Fruit fly (Drosophila melanogaster) whole organism, embryonic: ENCODE measurements around the gene CG9391.

Experiments
- Atf3 ChIP-seq: fragments of 200-800 bp; sonication (Bioruptor generic); optimal IDR thresholded peaks from 3 replicates; lab custom pipeline; 2016; ENCODE audit warnings: missing biosample characterization, missing genetic modification characterization
- C15 ChIP-seq: fragments of 200-800 bp; sonication (Bioruptor generic); IDR thresholded peaks from 3 replicates; pipeline ENCODE4 v1.3.6; 2022; ENCODE audit warnings: missing biosample characterization, missing genetic modification characterization
- CG10366 ChIP-seq: fragments of 200-800 bp; sonication (Bioruptor generic); IDR thresholded peaks from 2 replicates; pipeline ENCODE4 v1.3.6; 2022; ENCODE audit warnings: missing biosample characterization, missing genetic modification characterization
- CG10959 ChIP-seq: fragments of 200-800 bp; sonication (Bioruptor generic); IDR thresholded peaks from 2 replicates; pipeline ENCODE4 v1.3.6; 2022; ENCODE audit warnings: missing biosample characterization, missing genetic modification characterization
- CG11093 ChIP-seq: fragments of 200-800 bp; sonication (Bioruptor generic); IDR thresholded peaks from 3 replicates; pipeline ENCODE4 v1.3.6; 2022; ENCODE audit warnings: missing biosample characterization, missing genetic modification characterization
- CG12071 ChIP-seq: fragments of 200-800 bp; sonication (Bioruptor generic); optimal IDR thresholded peaks from 3 replicates; lab custom pipeline; 2018; ENCODE audit warnings: missing biosample characterization, mild to moderate bottlenecking, missing genetic modification characterization
- CG13287 ChIP-seq: fragments of 200-800 bp; sonication (Bioruptor generic); IDR thresholded peaks from 2 replicates; pipeline ENCODE4 v1.3.6; 2022; ENCODE audit warnings: missing biosample characterization, missing genetic modification characterization; ENCODE audit not compliant: partially characterized antibody
- CG13775 ChIP-seq: fragments of 200-800 bp; sonication (Bioruptor generic); optimal IDR thresholded peaks from 3 replicates; lab custom pipeline; 2017; ENCODE audit warnings: missing biosample characterization, mild to moderate bottlenecking, missing genetic modification characterization
- CG17385 ChIP-seq: fragments of 200-800 bp; sonication (Bioruptor generic); optimal IDR thresholded peaks from 3 replicates; lab custom pipeline; 2018; ENCODE audit warnings: missing biosample characterization, mild to moderate bottlenecking, missing genetic modification characterization
- CG1832 ChIP-seq: fragments of 200-800 bp; sonication (Bioruptor generic); optimal IDR thresholded peaks from 2 replicates; lab custom pipeline; 2017; ENCODE audit warnings: missing biosample characterization, mild to moderate bottlenecking, missing genetic modification characterization, inconsistent platforms
- CG2129 ChIP-seq: fragments of 200-800 bp; sonication (Bioruptor generic); IDR thresholded peaks from 2 replicates; pipeline ENCODE4 v1.3.6; 2022; ENCODE audit warnings: missing biosample characterization, missing genetic modification characterization; ENCODE audit not compliant: partially characterized antibody
- CG2199 ChIP-seq: fragments of 200-800 bp; sonication (Bioruptor generic); IDR thresholded peaks from 3 replicates; pipeline ENCODE4 v1.3.6; 2022; ENCODE audit warnings: missing biosample characterization, missing genetic modification characterization
- CG2875 ChIP-seq: fragments of 200-800 bp; sonication (Bioruptor generic); optimal IDR thresholded peaks from 2 replicates; lab custom pipeline; 2017; ENCODE audit warnings: missing biosample characterization, mild to moderate bottlenecking, missing genetic modification characterization, missing genetic modification reagents
- CG31224 ChIP-seq: fragments of 200-800 bp; sonication (Bioruptor generic); IDR thresholded peaks from 2 replicates; pipeline ENCODE4 v1.3.6; 2022; ENCODE audit warnings: missing biosample characterization, missing genetic modification characterization
- CG31441 ChIP-seq: fragments of 200-800 bp; sonication (Bioruptor generic); IDR thresholded peaks from 2 replicates; pipeline ENCODE4 v1.3.6; 2022; ENCODE audit warnings: missing biosample characterization, missing genetic modification characterization
- CG4820 ChIP-seq: fragments of 200-800 bp; sonication (Bioruptor generic); optimal IDR thresholded peaks from 3 replicates; lab custom pipeline; 2016; ENCODE audit warnings: missing biosample characterization, missing genetic modification characterization
- CG7839 ChIP-seq: fragments of 200-800 bp; sonication (Bioruptor generic); optimal IDR thresholded peaks from 3 replicates; lab custom pipeline; 2018; ENCODE audit warnings: missing biosample characterization, mild to moderate bottlenecking, missing genetic modification characterization, moderate library complexity
- CG8359 ChIP-seq: fragments of 200-800 bp; sonication (Bioruptor generic); optimal IDR thresholded peaks from 2 replicates; lab custom pipeline; 2017; ENCODE audit warnings: missing biosample characterization, mild to moderate bottlenecking, missing genetic modification characterization, borderline replicate concordance
- Dp ChIP-seq: fragments of 200-800 bp; sonication (Bioruptor generic); optimal IDR thresholded peaks from 2 replicates; lab custom pipeline; 2018; ENCODE audit warnings: missing biosample characterization, mild to moderate bottlenecking, missing genetic modification characterization, moderate library complexity
- Dref ChIP-seq: fragments of 200-800 bp; sonication (Bioruptor generic); IDR thresholded peaks from 2 replicates; pipeline ENCODE4 v1.3.6; 2022; ENCODE audit warnings: missing biosample characterization, missing genetic modification characterization
- E2f1 ChIP-seq: fragments of 200-800 bp; sonication (Bioruptor generic); IDR thresholded peaks from 2 replicates; pipeline ENCODE4 v1.3.6; 2022; ENCODE audit warnings: missing biosample characterization, missing genetic modification characterization
- Elba2 ChIP-seq: fragments of 200-800 bp; sonication (Bioruptor generic); optimal IDR thresholded peaks from 3 replicates; lab custom pipeline; 2016; ENCODE audit warnings: missing biosample characterization, missing genetic modification characterization
- HLHmδ ChIP-seq: fragments of 200-800 bp; sonication (Bioruptor generic); optimal IDR thresholded peaks from 2 replicates; lab custom pipeline; 2018; ENCODE audit warnings: missing biosample characterization, mild to moderate bottlenecking, missing genetic modification characterization, moderate library complexity
- Hr39 ChIP-seq: fragments of >200 bp; optimal IDR thresholded peaks from 2 replicates; lab custom pipeline; 2017
- Nf-YB ChIP-seq: fragments of 200-800 bp; sonication (Bioruptor generic); optimal IDR thresholded peaks from 3 replicates; lab custom pipeline; 2019; ENCODE audit warnings: missing biosample characterization, mild to moderate bottlenecking, missing genetic modification characterization, moderate library complexity
- Optix ChIP-seq: fragments of 200-800 bp; sonication (Bioruptor generic); IDR thresholded peaks from 3 replicates; pipeline ENCODE4 v1.3.6; 2022; ENCODE audit warnings: missing biosample characterization, missing genetic modification characterization
- Rx ChIP-seq: fragments of 200-800 bp; sonication (Bioruptor generic); IDR thresholded peaks from 2 replicates; pipeline ENCODE4 v1.3.6; 2022; ENCODE audit warnings: missing biosample characterization, missing genetic modification characterization
- Xrp1 ChIP-seq: fragments of 200-800 bp; sonication (Bioruptor generic); IDR thresholded peaks from 2 replicates; pipeline ENCODE4 v1.3.6; 2022; ENCODE audit warnings: missing biosample characterization, missing genetic modification characterization
- ase ChIP-seq: fragments of 200-800 bp; sonication (Bioruptor generic); IDR thresholded peaks from 3 replicates; pipeline ENCODE4 v1.3.6; 2022; ENCODE audit warnings: missing biosample characterization, missing genetic modification characterization
- chif ChIP-seq, 2 experiments: fragments of 200-800 bp; sonication (Bioruptor generic); optimal IDR thresholded peaks; 3 replicates each; lab custom pipeline; 2016; ENCODE audit warnings: missing biosample characterization in 2 of 2, missing genetic modification characterization in 2 of 2
- corto ChIP-seq: fragments of 200-800 bp; sonication (Bioruptor generic); optimal IDR thresholded peaks from 2 replicates; lab custom pipeline; 2016; ENCODE audit warnings: missing biosample characterization, mild to moderate bottlenecking, missing genetic modification characterization, moderate library complexity
- dmrt11E ChIP-seq: fragments of 200-800 bp; sonication (Bioruptor generic); optimal IDR thresholded peaks from 3 replicates; lab custom pipeline; 2018; ENCODE audit warnings: missing biosample characterization, mild to moderate bottlenecking, missing genetic modification characterization, moderate library complexity
- fru ChIP-seq: fragments of >200 bp; optimal IDR thresholded peaks from 2 replicates; lab custom pipeline; 2017
- grn ChIP-seq: fragments of 200-800 bp; sonication (Bioruptor generic); optimal IDR thresholded peaks from 3 replicates; lab custom pipeline; 2017; ENCODE audit warnings: missing biosample characterization, missing genetic modification characterization
- gsb-n ChIP-seq: fragments of 200-800 bp; sonication (Bioruptor generic); optimal IDR thresholded peaks from 3 replicates; lab custom pipeline; 2018; ENCODE audit warnings: missing biosample characterization, mild to moderate bottlenecking, missing genetic modification characterization
- her ChIP-seq: fragments of 200-800 bp; sonication (Bioruptor generic); optimal IDR thresholded peaks from 2 replicates; lab custom pipeline; 2016; ENCODE audit warnings: missing biosample characterization, missing genetic modification characterization
- hth ChIP-seq: fragments of >200 bp; optimal IDR thresholded peaks from 2 replicates; lab custom pipeline; 2017; ENCODE audit warnings: inconsistent platforms
- inv ChIP-seq: fragments of 200-800 bp; sonication (Bioruptor generic); IDR thresholded peaks from 2 replicates; pipeline ENCODE4 v1.3.6; 2022; ENCODE audit warnings: missing biosample characterization, missing genetic modification characterization; ENCODE audit not compliant: partially characterized antibody
- jing ChIP-seq: fragments of 200-800 bp; sonication (Bioruptor generic); optimal IDR thresholded peaks from 2 replicates; lab custom pipeline; 2018; ENCODE audit warnings: missing biosample characterization, mild to moderate bottlenecking, missing genetic modification characterization
- knrl ChIP-seq: fragments of 200-800 bp; sonication (Bioruptor generic); IDR thresholded peaks from 3 replicates; pipeline ENCODE4 v1.3.6; 2022; ENCODE audit warnings: missing biosample characterization, missing genetic modification characterization; ENCODE audit not compliant: partially characterized antibody
- mam ChIP-seq: fragments of 200-800 bp; sonication (Bioruptor generic); optimal IDR thresholded peaks from 3 replicates; lab custom pipeline; 2016; ENCODE audit warnings: missing biosample characterization, missing genetic modification characterization
- nmo ChIP-seq: fragments of 200-800 bp; sonication (Bioruptor generic); optimal IDR thresholded peaks from 2 replicates; lab custom pipeline; 2018; ENCODE audit warnings: missing biosample characterization, mild to moderate bottlenecking, missing genetic modification characterization, moderate library complexity
- p53 ChIP-seq: fragments of 200-800 bp; sonication (Bioruptor generic); optimal IDR thresholded peaks from 2 replicates; lab custom pipeline; 2016; ENCODE audit warnings: missing biosample characterization, missing genetic modification characterization
- phol ChIP-seq: fragments of 200-800 bp; sonication (Bioruptor generic); optimal IDR thresholded peaks from 3 replicates; lab custom pipeline; 2018; ENCODE audit warnings: missing biosample characterization, mild to moderate bottlenecking, missing genetic modification characterization, moderate library complexity
- ro ChIP-seq: fragments of 200-800 bp; sonication (Bioruptor generic); IDR thresholded peaks from 2 replicates; pipeline ENCODE4 v1.3.6; 2022; ENCODE audit warnings: missing biosample characterization, missing genetic modification characterization
- schlank ChIP-seq: fragments of 200-800 bp; sonication (Bioruptor generic); optimal IDR thresholded peaks from 2 replicates; lab custom pipeline; 2018; ENCODE audit warnings: missing biosample characterization, mild to moderate bottlenecking, missing genetic modification characterization
- slbo ChIP-seq: fragments of 200-800 bp; sonication (Bioruptor generic); IDR thresholded peaks from 2 replicates; pipeline ENCODE4 v1.3.6; 2022; ENCODE audit warnings: missing biosample characterization, missing genetic modification characterization
- slou ChIP-seq: fragments of 200-800 bp; sonication (Bioruptor generic); optimal IDR thresholded peaks from 3 replicates; lab custom pipeline; 2016; ENCODE audit warnings: missing biosample characterization, missing genetic modification characterization
- tgo ChIP-seq: fragments of 200-800 bp; sonication (Bioruptor generic); IDR thresholded peaks from 3 replicates; pipeline ENCODE4 v1.3.6; 2022; ENCODE audit warnings: missing biosample characterization, missing genetic modification characterization
- vfl ChIP-seq: fragments of 200-800 bp; sonication (Bioruptor generic); optimal IDR thresholded peaks from 2 replicates; lab custom pipeline; 2016; ENCODE audit warnings: missing biosample characterization, missing genetic modification characterization
- vvl ChIP-seq: fragments of 200-800 bp; sonication (Bioruptor generic); IDR thresholded peaks from 2 replicates; pipeline ENCODE4 v1.3.6; 2022; ENCODE audit warnings: missing biosample characterization, missing genetic modification characterization

The CG9391 gene

dm6 chr3L:21253761-21254523 lies 14.2 kb downstream of the CG9391 start (continued):
- peak; percentile 15; the same call in 1 of the 2 replicates for TF ChIP-seq CG10366 (GFP tag; lab: Robert Waterston, UW)
- peak; percentile 55 for TF ChIP-seq dmrt11E
- no peak for TF ChIP-seq CG1832 (GFP tag; lab: Kevin White, UChicago)
- TF ChIP-seq p53 (GFP tag; lab: Kevin White, UChicago), result no peak
- TF ChIP-seq CG31441 (GFP tag; lab: Robert Waterston, UW), result peak; percentile 65
- TF ChIP-seq chif (GFP tag; optimal IDR thresholded peaks at IDR 0.05; lab: Kevin White, UChicago), result peak; percentile 36 to 52
- no peak for TF ChIP-seq CG12071
- peak; percentile 47 for TF ChIP-seq vvl (GFP tag; lab: Robert Waterston, UW)
- TF ChIP-seq slbo (GFP tag; lab: Robert Waterston, UW), result no peak
- no peak for TF ChIP-seq Rx (GFP tag; lab: Robert Waterston, UW)
- TF ChIP-seq tgo (GFP tag; lab: Robert Waterston, UW), result peak; percentile 20; the same call in 1 of the 3 replicates
- TF ChIP-seq slou (GFP tag; lab: Kevin White, UChicago), result no peak
- peak; percentile 57 for TF ChIP-seq CG7839
- TF ChIP-seq inv (GFP tag; lab: Robert Waterston, UW), result no peak
- TF ChIP-seq Nf-YB (GFP tag; lab: Kevin White, UChicago), result no peak
- TF ChIP-seq mam, result peak; percentile 8
- no peak for TF ChIP-seq E2f1 (GFP tag; lab: Robert Waterston, UW)
- TF ChIP-seq gsb-n (tag; lab: Kevin White, UChicago), result peak; percentile 25
- TF ChIP-seq Elba2 (GFP tag; lab: Kevin White, UChicago), result no peak
- no peak for TF ChIP-seq vfl
- no peak for TF ChIP-seq knrl (GFP tag; lab: Robert Waterston, UW)
- no peak for TF ChIP-seq ro (GFP tag; lab: Robert Waterston, UW)
- no peak for TF ChIP-seq hth (lab: Kevin White, UChicago)
- no peak for TF ChIP-seq CG2875 (GFP tag; lab: Kevin White, UChicago)
- TF ChIP-seq her (GFP tag; lab: Kevin White, UChicago), result no peak
- no peak for TF ChIP-seq Optix
- no peak for TF ChIP-seq ase
- TF ChIP-seq CG31224 (GFP tag; lab: Robert Waterston, UW), result no peak
- TF ChIP-seq CG2129 (GFP tag; lab: Robert Waterston, UW), result no peak
- peak; percentile 27 for TF ChIP-seq CG4820 (GFP tag; lab: Kevin White, UChicago)
- TF ChIP-seq CG17385 (GFP tag; lab: Kevin White, UChicago), result no peak
- peak; percentile 13; the same call in 1 of the 2 replicates for TF ChIP-seq CG10959 (GFP tag; lab: Robert Waterston, UW)
- TF ChIP-seq Dref (GFP tag; lab: Robert Waterston, UW), result no peak
- peak; percentile 1 for TF ChIP-seq grn (GFP tag; lab: Kevin White, UChicago)
- peak; percentile 43 for TF ChIP-seq jing (GFP tag; lab: Kevin White, UChicago)
- no peak for TF ChIP-seq fru (lab: Kevin White, UChicago)
- TF ChIP-seq CG2199, result no peak
- TF ChIP-seq Hr39 (lab: Kevin White, UChicago), result no peak
- peak; percentile 71 for TF ChIP-seq phol (tag; lab: Kevin White, UChicago)
- TF ChIP-seq C15, result no peak
- TF ChIP-seq CG13775 (GFP tag; lab: Kevin White, UChicago), result no peak
- peak; percentile 73 for TF ChIP-seq nmo (GFP tag; lab: Kevin White, UChicago)
- TF ChIP-seq CG8359 (GFP tag; lab: Kevin White, UChicago), result no peak
- TF ChIP-seq Dp (GFP tag; lab: Kevin White, UChicago), result no peak
- no peak for TF ChIP-seq schlank
- no peak for TF ChIP-seq CG13287 (GFP tag; lab: Robert Waterston, UW)
- no peak for TF ChIP-seq Atf3
- 0 out of 2 replicates have a peak, but pooled peaks have one; percentile 49 for TF ChIP-seq Xrp1 (GFP tag; lab: Robert Waterston, UW)
- no peak for TF ChIP-seq HLHmδ
- no peak for TF ChIP-seq CG11093 (GFP tag; lab: Robert Waterston, UW)
- TF ChIP-seq corto (GFP tag; lab: Kevin White, UChicago), result peak; percentile 99
